Worm (Caenorhabditis elegans) whole organism, L4/young adult: ENCODE data around the gene cam-1.

Source experiments
- dao-5 ChIP-seq: sonication (generic microtip); optimal IDR thresholded peaks from 2 replicates; lab custom pipeline; 2016; ENCODE audit warnings: missing genotype, missing genetic modification characterization, moderate library complexity, missing compliant biosample characterization
- him-1 ChIP-seq: sonication (generic microtip); optimal IDR thresholded peaks from 2 replicates; lab custom pipeline; 2016; ENCODE audit warnings: missing genotype, missing genetic modification reagents, missing genetic modification characterization, missing compliant biosample characterization

ce11 chrII:9266755-9267154 lies 43.3 kb downstream of the cam-1 start, which contains the start of gene C01G6.2:
- TF ChIP-seq him-1 (no peak), dao-5 (tag; lab: Kevin White, UChicago) (no peak)
